Worm (Caenorhabditis elegans) whole organism, midembryonic: Measurements from ENCODE around the gene C56G2.4.

ENCODE experiments used
- T22C8.4 ChIP-seq: fragments of 200-800 bp; sonication (Bioruptor generic); IDR thresholded peaks from 2 replicates; pipeline ENCODE4 v1.3.6; 2022; ENCODE audit warnings: missing genetic modification characterization, missing compliant biosample characterization
- cog-1 ChIP-seq: sonication (generic microtip); optimal IDR thresholded peaks from 2 replicates; lab custom pipeline; 2016; ENCODE audit warnings: missing genetic modification characterization, missing compliant biosample characterization
- flt-1 ChIP-seq: fragments of 200-800 bp; sonication (Bioruptor generic); IDR thresholded peaks from 2 replicates; pipeline ENCODE4 v1.3.6; 2022; ENCODE audit warnings: missing genetic modification characterization, missing compliant biosample characterization
- klf-2 ChIP-seq: fragments of 200-800 bp; sonication (Bioruptor generic); conservative IDR thresholded peaks from 2 replicates; pipeline ENCODE4 v1.3.6; 2022; ENCODE audit warnings: missing genetic modification reagents, missing genetic modification characterization, missing compliant biosample characterization
- med-1 ChIP-seq: sonication (generic microtip); optimal IDR thresholded peaks from 2 replicates; lab custom pipeline; 2017; ENCODE audit warnings: missing genetic modification characterization, mild to moderate bottlenecking, missing compliant biosample characterization, antibody characterized with exemption, missing genetic modification reagents; ENCODE audit not compliant: insufficient read depth
- ref-1 ChIP-seq: fragments of 200-800 bp; sonication (Bioruptor generic); conservative IDR thresholded peaks from 2 replicates; pipeline ENCODE4 v1.3.6; 2022; ENCODE audit warnings: missing genetic modification reagents, missing genetic modification characterization, missing compliant biosample characterization
- tab-1 ChIP-seq: fragments of 200-800 bp; sonication (Bioruptor generic); IDR thresholded peaks from 2 replicates; pipeline ENCODE4 v1.3.6; 2022; ENCODE audit warnings: missing genetic modification characterization, missing compliant biosample characterization
- ztf-23 ChIP-seq: fragments of 200-800 bp; sonication (Bioruptor generic); IDR thresholded peaks from 2 replicates; pipeline ENCODE4 v1.3.6; 2022; ENCODE audit warnings: missing genetic modification reagents, missing genetic modification characterization, missing compliant biosample characterization
- ztf-29 ChIP-seq: fragments of 200-800 bp; sonication (Bioruptor generic); IDR thresholded peaks from 2 replicates; pipeline ENCODE4 v1.3.6; 2022; ENCODE audit warnings: missing genetic modification reagents, missing genetic modification characterization, missing compliant biosample characterization

C56G2.4 gene

DNA sequence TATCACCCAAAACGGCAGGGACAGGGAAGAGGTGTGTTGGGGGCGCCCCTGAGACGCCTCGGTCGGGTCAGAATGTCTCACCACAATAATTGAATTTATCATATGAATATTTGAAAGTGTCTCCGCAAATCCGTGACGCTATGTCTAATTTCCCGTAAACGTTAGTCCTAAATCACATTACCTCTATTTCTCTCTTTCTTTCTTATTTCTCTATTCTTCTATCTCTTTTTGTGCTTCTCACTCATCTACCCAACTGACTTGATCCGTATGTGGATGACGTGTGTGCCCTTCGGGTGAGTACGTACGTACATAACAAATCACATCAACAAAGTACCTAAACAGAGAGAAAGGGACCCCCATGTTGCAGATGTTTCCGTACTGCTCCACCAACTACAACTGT is 14.2 kb upstream of the C56G2.4 start:
- TF ChIP-seq klf-2 (GFP tag; lab: Robert Waterston, UW): no peak
- no peak for TF ChIP-seq ref-1 (GFP tag; lab: Robert Waterston, UW)
- TF ChIP-seq ztf-23 (GFP tag; lab: Robert Waterston, UW): no peak

DNA sequence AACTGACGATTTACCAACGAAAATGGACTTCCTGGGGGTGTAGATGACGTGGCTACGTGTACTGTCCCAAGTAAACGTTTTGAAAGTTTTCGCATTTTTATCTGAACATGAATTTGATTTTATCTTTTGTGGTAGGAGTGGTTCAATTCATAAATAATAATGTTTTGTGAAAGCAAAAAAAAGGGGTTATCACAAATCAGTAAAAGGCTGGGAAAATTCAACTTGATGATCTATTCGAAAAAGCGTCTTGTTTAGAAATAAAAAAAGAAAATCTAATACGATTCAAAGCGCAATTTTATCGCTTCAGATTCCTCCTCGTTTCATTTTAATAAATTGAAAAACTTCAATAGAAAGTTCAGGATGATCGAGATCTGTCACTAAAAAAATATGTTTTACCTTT is 7.4 kb upstream of the C56G2.4 start, which contains the start of gene C56G2.5:
Gene C56G2.5 (minus strand): TSS at position 101 of the 400 bp plus-strand sequence.
- no peak for TF ChIP-seq ztf-29 (GFP tag; lab: Robert Waterston, UW)
- no peak for TF ChIP-seq ref-1 (GFP tag; lab: Robert Waterston, UW)
- no peak for TF ChIP-seq tab-1 (GFP tag; lab: Robert Waterston, UW)
- TF ChIP-seq med-1 (GFP tag; lab: Kevin White, UChicago): no peak
- no peak for TF ChIP-seq flt-1
- TF ChIP-seq cog-1 (tag; lab: Kevin White, UChicago): no peak
- no peak for TF ChIP-seq T22C8.4 (GFP tag; lab: Robert Waterston, UW)
- TF ChIP-seq klf-2 (GFP tag; lab: Robert Waterston, UW): no peak
- TF ChIP-seq ztf-23 (GFP tag; lab: Robert Waterston, UW): no peak

DNA sequence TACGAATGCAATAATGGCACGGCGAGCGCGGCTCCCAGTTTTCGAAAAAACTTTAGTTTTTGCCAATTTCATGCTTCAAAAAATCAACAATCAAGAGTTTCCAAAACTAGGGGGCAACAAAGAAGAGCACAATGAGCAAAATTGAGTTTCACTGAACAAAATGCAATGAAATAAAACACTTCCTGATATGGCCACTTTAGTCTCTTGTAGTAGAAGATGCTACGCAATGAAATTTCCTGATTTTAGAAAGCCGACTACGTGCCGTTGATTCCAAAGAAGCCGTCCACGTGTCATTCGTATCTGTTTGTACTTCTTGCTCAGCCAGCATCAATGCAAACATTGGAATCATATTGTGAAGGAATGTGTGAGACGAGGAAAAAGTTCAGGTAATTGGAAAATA is 2.8 kb downstream of the C56G2.4 start:
- TF ChIP-seq cog-1 (tag; lab: Kevin White, UChicago) (no peak), T22C8.4 (GFP tag; lab: Robert Waterston, UW) (no peak), flt-1 (no peak), med-1 (GFP tag; lab: Kevin White, UChicago) (no peak), tab-1 (GFP tag; lab: Robert Waterston, UW) (no peak), klf-2 (GFP tag; lab: Robert Waterston, UW) (no peak), ref-1 (GFP tag; lab: Robert Waterston, UW) (no peak), ztf-23 (GFP tag; lab: Robert Waterston, UW) (no peak), ztf-29 (GFP tag; lab: Robert Waterston, UW) (no peak)

DNA sequence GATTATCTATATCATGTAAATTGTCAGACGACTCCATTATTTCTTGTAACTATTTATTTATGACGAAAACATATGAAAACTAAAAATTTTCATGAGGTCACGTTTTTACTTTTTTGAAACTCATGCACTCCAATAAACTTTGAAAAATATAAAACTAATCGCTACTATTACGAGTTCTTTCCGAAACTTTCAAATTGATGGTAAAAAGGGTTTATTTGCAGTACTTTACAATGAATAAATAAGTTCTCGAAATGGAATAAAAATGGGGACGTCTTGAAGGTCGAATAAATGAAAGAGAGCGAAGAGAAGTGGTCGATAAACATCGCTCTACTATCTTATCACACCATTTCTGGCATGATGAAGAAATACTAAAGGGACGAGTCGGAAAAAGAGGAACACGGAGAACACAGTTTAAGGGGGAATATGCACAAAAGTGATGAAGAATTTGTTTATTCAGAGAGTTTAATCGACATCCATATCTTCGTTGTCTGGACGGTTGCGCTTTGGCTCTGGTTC is 8.4 kb downstream of the C56G2.4 start, which contains the start of gene let-767:
Gene let-767 (minus strand): TSS at position 51 of the 516 bp plus-strand sequence.
- TF ChIP-seq ztf-29 (GFP tag; lab: Robert Waterston, UW): no peak
- no peak for TF ChIP-seq klf-2 (GFP tag; lab: Robert Waterston, UW)
- no peak for TF ChIP-seq med-1 (GFP tag; lab: Kevin White, UChicago)
- no peak for TF ChIP-seq ref-1 (GFP tag; lab: Robert Waterston, UW)
- no peak for TF ChIP-seq cog-1 (tag; lab: Kevin White, UChicago)
- TF ChIP-seq ztf-23 (GFP tag; lab: Robert Waterston, UW): no peak

DNA sequence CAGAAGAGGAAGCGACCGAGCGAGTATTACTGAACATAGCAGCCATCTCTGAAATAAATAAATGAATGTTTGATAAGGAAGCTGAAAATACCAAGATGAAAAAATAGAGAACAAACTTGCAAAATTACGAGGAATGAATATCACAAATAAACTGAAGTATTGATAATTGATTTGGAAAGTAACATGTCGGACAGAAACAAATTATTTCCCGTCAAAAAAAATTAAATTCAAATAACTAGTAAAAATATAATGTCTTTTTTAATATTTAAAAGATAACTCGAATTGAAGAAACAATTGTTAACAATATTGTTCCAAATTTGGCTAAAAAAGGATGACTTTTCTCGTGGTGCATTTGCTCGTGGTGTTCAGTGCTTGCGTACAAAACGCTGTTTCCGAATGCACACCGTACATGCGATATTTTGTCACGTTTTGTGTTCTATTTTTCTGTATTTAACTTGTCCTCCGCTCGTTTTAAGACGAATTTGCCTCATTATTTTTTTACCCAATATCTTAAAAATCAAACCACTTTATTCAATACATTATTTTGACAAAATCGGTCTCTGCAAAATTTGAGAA is 10.4 kb downstream of the C56G2.4 start, which contains the start of gene rpn-13:
Gene rpn-13 (minus strand): TSS at position 51 of the 576 bp plus-strand sequence.
- TF ChIP-seq ztf-29 (GFP tag; lab: Robert Waterston, UW) (no peak), cog-1 (tag; lab: Kevin White, UChicago) (no peak), med-1 (GFP tag; lab: Kevin White, UChicago) (no peak), ztf-23 (GFP tag; lab: Robert Waterston, UW) (no peak), tab-1 (GFP tag; lab: Robert Waterston, UW) (no peak), T22C8.4 (GFP tag; lab: Robert Waterston, UW) (no peak)

DNA sequence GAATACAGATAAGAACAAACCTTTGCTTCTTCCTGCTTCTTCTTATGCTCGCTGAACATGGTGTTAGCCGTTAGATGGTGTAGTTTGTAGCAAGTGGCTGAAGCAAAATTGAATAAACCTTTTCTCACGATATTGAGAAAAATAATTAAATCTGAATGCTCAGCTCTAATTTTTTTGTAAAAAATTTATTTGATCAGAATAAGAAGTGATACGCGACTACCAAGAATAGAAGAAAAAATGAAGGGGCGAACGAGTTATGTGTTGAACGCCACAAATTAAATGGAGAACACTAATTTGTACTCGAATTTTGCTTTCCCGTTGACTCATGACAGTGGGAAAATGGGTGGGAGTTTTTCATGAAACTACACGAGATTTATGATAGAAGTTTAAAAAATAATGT is 11.7 kb downstream of the C56G2.4 start, which contains the start of gene C56G2.9:
Gene C56G2.9 (minus strand): TSS at position 101 of the 400 bp plus-strand sequence.
- no peak for TF ChIP-seq T22C8.4 (GFP tag; lab: Robert Waterston, UW)
- TF ChIP-seq cog-1 (tag; lab: Kevin White, UChicago): no peak
- TF ChIP-seq klf-2 (GFP tag; lab: Robert Waterston, UW): no peak
- TF ChIP-seq tab-1 (GFP tag; lab: Robert Waterston, UW): no peak
- no peak for TF ChIP-seq ztf-23 (GFP tag; lab: Robert Waterston, UW)
- TF ChIP-seq med-1 (GFP tag; lab: Kevin White, UChicago): no peak
- TF ChIP-seq flt-1: no peak
- no peak for TF ChIP-seq ref-1 (GFP tag; lab: Robert Waterston, UW)
- no peak for TF ChIP-seq ztf-29 (GFP tag; lab: Robert Waterston, UW)

DNA sequence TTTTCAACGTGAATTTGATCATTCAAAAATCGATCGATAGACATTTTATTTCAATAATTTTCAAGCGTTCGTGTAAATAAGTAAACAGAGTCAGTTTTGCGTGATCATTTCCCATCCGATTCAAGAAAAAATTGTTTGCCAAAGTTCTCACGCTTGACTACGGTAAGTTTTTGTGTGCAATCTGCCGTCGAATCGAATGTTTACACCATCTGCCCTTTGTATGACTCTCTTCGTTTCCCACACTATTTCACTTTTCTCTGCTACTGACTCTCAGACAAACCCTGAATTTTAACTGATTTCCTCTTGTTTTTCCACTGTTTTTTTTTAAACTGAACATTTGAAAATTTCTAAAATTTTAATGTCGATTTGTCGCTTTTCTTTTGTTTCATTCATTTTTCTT is 13.2 kb downstream of the C56G2.4 start:
- TF ChIP-seq ztf-29 (GFP tag; lab: Robert Waterston, UW) (no peak), cog-1 (tag; lab: Kevin White, UChicago) (peak; percentile 73), ref-1 (GFP tag; lab: Robert Waterston, UW) (no peak), T22C8.4 (GFP tag; lab: Robert Waterston, UW) (no peak; the same call in 1 of the 2 replicates), ztf-23 (GFP tag; lab: Robert Waterston, UW) (0 out of 2 replicates have a peak, but pooled peaks have one; percentile 40), med-1 (GFP tag; lab: Kevin White, UChicago) (peak; percentile 29), flt-1 (peak; percentile 75; the same call in 1 of the 2 replicates), tab-1 (GFP tag; lab: Robert Waterston, UW) (no peak), klf-2 (GFP tag; lab: Robert Waterston, UW) (no peak)

DNA sequence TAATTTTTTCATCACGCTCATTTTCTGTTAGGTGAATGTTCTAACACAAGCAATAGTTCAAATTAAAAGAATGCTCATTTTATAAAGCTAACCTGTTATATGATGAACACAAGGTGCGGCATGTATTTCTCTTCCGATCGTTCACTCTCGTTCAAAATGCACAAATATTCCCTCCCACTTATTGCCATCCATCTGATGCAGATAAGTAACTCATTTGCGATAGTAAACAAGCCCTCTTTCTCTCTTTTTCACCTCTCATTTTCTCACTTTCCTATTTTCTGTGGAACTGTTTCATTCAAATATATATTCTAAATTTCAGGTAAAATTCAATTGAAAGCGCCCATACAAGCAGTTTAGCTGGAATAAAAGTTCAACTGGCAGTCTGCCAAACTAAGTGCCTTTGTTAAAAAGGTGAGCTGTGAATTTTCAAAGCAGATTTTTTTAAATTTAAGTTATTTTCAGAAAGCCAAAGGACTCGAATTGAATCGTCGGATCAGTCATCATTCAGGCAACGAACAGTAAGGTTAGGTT is 14.5 kb downstream of the C56G2.4 start, which contains the start of the genes trmt-10C.2 and C56G2.22:
Gene trmt-10C.2 (plus strand): TSS at position 314 of the 531 bp plus-strand sequence.
Gene C56G2.22 (plus strand): TSS at position 481 of the 531 bp plus-strand sequence.
- TF ChIP-seq ztf-23 (GFP tag; lab: Robert Waterston, UW): no peak
- no peak for TF ChIP-seq ref-1 (GFP tag; lab: Robert Waterston, UW)
- no peak for TF ChIP-seq klf-2 (GFP tag; lab: Robert Waterston, UW)
- no peak for TF ChIP-seq flt-1
- TF ChIP-seq T22C8.4 (GFP tag; lab: Robert Waterston, UW): no peak
- TF ChIP-seq ztf-29 (GFP tag; lab: Robert Waterston, UW): no peak
- TF ChIP-seq cog-1 (tag; lab: Kevin White, UChicago): no peak
- TF ChIP-seq med-1 (GFP tag; lab: Kevin White, UChicago): no peak
- TF ChIP-seq tab-1 (GFP tag; lab: Robert Waterston, UW): no peak
